Fruit fly (Drosophila melanogaster): Measurements from ENCODE around the gene CG32365.

The CG32365 gene

dm6 chr3L:7827841-7828501 is 40.9 kb upstream of the CG32365 start (continued):
- TF ChIP-seq Pdp1 (GFP tag; optimal IDR thresholded peaks at IDR 0.05) (no peak), CrebB (tag; optimal IDR thresholded peaks at IDR 0.05) (no peak), CG2875 (GFP tag; optimal IDR thresholded peaks at IDR 0.05) (no peak)

DNA sequence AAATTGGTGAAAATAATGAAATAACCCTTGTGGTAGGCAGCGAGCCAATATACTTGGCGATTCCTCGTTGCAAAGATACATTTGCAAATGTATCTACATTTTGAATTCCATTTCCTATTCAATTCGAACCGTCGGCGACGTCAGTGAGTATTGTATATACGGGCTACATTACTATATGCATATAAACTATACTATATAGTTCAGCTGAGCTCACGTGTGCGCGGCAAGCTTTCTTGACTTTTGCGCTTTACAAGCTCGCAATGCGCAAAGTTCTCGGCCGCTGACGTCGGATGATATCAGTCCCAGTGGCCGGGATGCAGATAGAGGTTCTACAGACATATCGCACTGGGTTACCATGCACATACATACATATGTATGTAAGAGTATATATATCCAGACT is 39.2 kb upstream of the CG32365 start:
- TF ChIP-seq Dll (GFP tag; IDR thresholded peaks at IDR 0.05; ENCODE audit: partially characterized antibody) (no peak), Med (GFP tag) (peak; percentile 26)

DNA sequence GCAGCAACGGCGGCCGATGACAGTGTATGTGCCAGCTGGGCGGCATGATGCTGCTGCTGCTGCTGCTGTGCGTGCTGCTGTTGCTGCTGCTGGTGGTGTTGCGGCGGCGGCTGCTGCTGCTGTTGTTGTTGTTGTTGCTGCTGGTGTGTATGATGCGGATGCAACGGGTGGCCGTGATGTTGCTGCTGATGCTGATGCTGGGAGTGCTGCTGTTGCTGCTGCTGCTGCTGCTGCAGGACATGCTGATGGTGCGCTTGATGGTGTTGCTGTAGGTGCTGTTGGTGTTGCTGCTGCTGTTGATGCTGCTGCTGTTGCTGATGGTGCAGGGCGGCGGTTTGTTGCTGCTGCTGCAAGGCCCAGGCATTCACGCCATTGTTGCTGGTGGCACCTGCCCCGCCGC is 38.0 kb upstream of the CG32365 start:
- TF ChIP-seq Hr39 (optimal IDR thresholded peaks at IDR 0.05) (peak; percentile 0), repo (GFP tag; optimal IDR thresholded peaks at IDR 0.05) (no peak), Dfd (GFP tag; optimal IDR thresholded peaks at IDR 0.05) (peak in 1 of 2 experiments; percentile 88), wek (GFP tag; optimal IDR thresholded peaks at IDR 0.05) (no peak), CG8478 (optimal IDR thresholded peaks at IDR 0.05) (peak; percentile 19), CG4404 (GFP tag; IDR thresholded peaks at IDR 0.05) (peak; percentile 10; the same call in 1 of the 2 replicates), Med (GFP tag) (peak; percentile 60)

DNA sequence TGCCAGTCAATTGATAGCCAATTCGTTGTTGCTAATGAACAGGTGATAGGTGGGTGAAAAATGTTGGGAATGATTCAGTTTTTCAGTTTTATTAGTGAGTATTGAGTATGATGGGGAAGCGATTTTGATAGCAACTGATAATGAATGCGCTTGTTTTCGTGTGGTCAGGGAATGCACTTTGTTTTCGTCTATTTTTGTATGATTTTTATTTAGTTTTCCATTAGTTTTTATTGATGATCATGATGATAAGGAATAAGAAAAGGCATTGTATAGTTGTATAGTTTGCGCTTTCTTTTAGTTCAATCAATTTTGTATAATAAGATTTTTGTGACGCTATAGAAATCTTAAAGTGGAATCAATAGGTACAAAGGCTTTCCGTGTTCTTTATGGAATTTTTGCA is 37.0 kb upstream of the CG32365 start:
- TF ChIP-seq CG42726 (GFP tag; IDR thresholded peaks at IDR 0.05; ENCODE audit: partially characterized antibody) (no peak), Stat92E (GFP tag; optimal IDR thresholded peaks at IDR 0.05) (no peak), CHES-1-like (GFP tag; optimal IDR thresholded peaks at IDR 0.05) (no peak), CG9932 (GFP tag; IDR thresholded peaks at IDR 0.05) (no peak), CG18011 (GFP tag; optimal IDR thresholded peaks at IDR 0.05) (no peak), HHEX (GFP tag; optimal IDR thresholded peaks at IDR 0.05) (no peak), CG10147 (GFP tag; optimal IDR thresholded peaks at IDR 0.05) (no peak), Sox102F (GFP tag; optimal IDR thresholded peaks at IDR 0.05) (no peak), CG11247 (GFP tag; IDR thresholded peaks at IDR 0.05) (no peak), CG4360 (GFP tag; IDR thresholded peaks at IDR 0.05) (no peak), gem (tag; optimal IDR thresholded peaks at IDR 0.05) (no peak), CG16863 (GFP tag; optimal IDR thresholded peaks at IDR 0.05) (no peak), eyg (GFP tag; optimal IDR thresholded peaks at IDR 0.05) (no peak), Poxn (GFP tag; IDR thresholded peaks at IDR 0.05) (no peak), knrl (GFP tag; IDR thresholded peaks at IDR 0.05; ENCODE audit: partially characterized antibody) (no peak), wor (GFP tag; IDR thresholded peaks at IDR 0.05) (no peak), Hey (tag; optimal IDR thresholded peaks at IDR 0.05) (no peak)

- TF ChIP-seq ken (GFP tag; IDR thresholded peaks at IDR 0.05) (no peak), nerfin-2 (GFP tag; IDR thresholded peaks at IDR 0.05; ENCODE audit: partially characterized antibody) (no peak), dmrt99B (tag; optimal IDR thresholded peaks at IDR 0.05) (peak; percentile 45), Ravus (GFP tag; IDR thresholded peaks at IDR 0.05) (no peak), hbn (GFP tag; IDR thresholded peaks at IDR 0.05; ENCODE audit: partially characterized antibody) (no peak), CG6254 (GFP tag; optimal IDR thresholded peaks at IDR 0.05) (no peak), sim (GFP tag; IDR thresholded peaks at IDR 0.05) (no peak), CG9727 (GFP tag; optimal IDR thresholded peaks at IDR 0.05) (peak; percentile 23), Sox100B (GFP tag; optimal IDR thresholded peaks at IDR 0.05) (peak; percentile 5), CG5245 (GFP tag; optimal IDR thresholded peaks at IDR 0.05) (no peak), CG2712 (tag; optimal IDR thresholded peaks at IDR 0.05) (peak; percentile 25), CG18262 (tag; optimal IDR thresholded peaks at IDR 0.05) (peak; percentile 56), ssp (GFP tag; IDR thresholded peaks at IDR 0.05) (no peak), CG3726 (GFP tag; IDR thresholded peaks at IDR 0.05) (no peak), CG11504 (tag; optimal IDR thresholded peaks at IDR 0.05) (peak; percentile 31), grn (GFP tag; optimal IDR thresholded peaks at IDR 0.05) (no peak), CG11695 (GFP tag; IDR thresholded peaks at IDR 0.05) (0 out of 3 replicates have a peak, but pooled peaks have one; percentile 8), gem (tag; optimal IDR thresholded peaks at IDR 0.05) (peak; percentile 24)
Measured at dm6 chr3L:7833278-7833677, 35.6 kb upstream of the CG32365 start.

Data from whole organism, embryonic.